Fruit fly (Drosophila melanogaster) whole organism, embryonic: Measurements from ENCODE around the gene CG11839.
A peak's percentile ranks its signal among the peaks of the same experiment; 100 is the strongest.

Source experiments
- Atf-2 ChIP-seq: fragments of 200-800 bp; sonication (Bioruptor generic); optimal IDR thresholded peaks from 2 replicates; lab custom pipeline; 2016; ENCODE audit warnings: missing biosample characterization, missing genetic modification characterization
- B-H1 ChIP-seq: fragments of 200-800 bp; sonication (Bioruptor generic); IDR thresholded peaks from 3 replicates; pipeline ENCODE4 v1.3.6; 2022; ENCODE audit warnings: missing biosample characterization, missing genetic modification characterization
- CG10274 ChIP-seq: fragments of 200-800 bp; sonication (Bioruptor generic); optimal IDR thresholded peaks from 3 replicates; lab custom pipeline; 2017; ENCODE audit warnings: missing biosample characterization, mild to moderate bottlenecking, missing genetic modification characterization
- CG10565 ChIP-seq: fragments of 200-800 bp; sonication (Bioruptor generic); optimal IDR thresholded peaks from 3 replicates; lab custom pipeline; 2016; ENCODE audit warnings: missing biosample characterization, mild to moderate bottlenecking, missing genetic modification characterization
- CG10654 ChIP-seq: fragments of 200-800 bp; sonication (Bioruptor generic); optimal IDR thresholded peaks from 2 replicates; lab custom pipeline; 2016; ENCODE audit warnings: missing biosample characterization, missing genetic modification characterization
- CG12155 ChIP-seq: fragments of 200-800 bp; sonication (Bioruptor generic); optimal IDR thresholded peaks from 3 replicates; lab custom pipeline; 2016; ENCODE audit warnings: missing biosample characterization, missing genetic modification characterization
- CG12659 ChIP-seq: fragments of 200-800 bp; sonication (Bioruptor generic); optimal IDR thresholded peaks from 3 replicates; lab custom pipeline; 2017; ENCODE audit warnings: mild to moderate bottlenecking, missing biosample characterization, missing genetic modification reagents, missing genetic modification characterization
- CG14050 ChIP-seq: fragments of 200-800 bp; sonication (Bioruptor generic); IDR thresholded peaks from 3 replicates; pipeline ENCODE4 v1.3.6; 2022; ENCODE audit warnings: missing biosample characterization, missing genetic modification characterization
- CG14710 ChIP-seq: fragments of 200-800 bp; sonication (Bioruptor generic); optimal IDR thresholded peaks from 3 replicates; lab custom pipeline; 2019; ENCODE audit warnings: missing biosample characterization, mild to moderate bottlenecking, missing genetic modification characterization, moderate library complexity
- CG14965 ChIP-seq: fragments of 200-800 bp; sonication (Bioruptor generic); optimal IDR thresholded peaks from 2 replicates; lab custom pipeline; 2016; ENCODE audit warnings: missing biosample characterization, missing genetic modification characterization, borderline replicate concordance
- CG15601 ChIP-seq: fragments of 200-800 bp; sonication (Bioruptor generic); optimal IDR thresholded peaks from 3 replicates; lab custom pipeline; 2019; ENCODE audit warnings: missing biosample characterization, mild to moderate bottlenecking, missing genetic modification characterization, moderate library complexity
- CG16813 ChIP-seq: fragments of 200-800 bp; sonication (Bioruptor generic); IDR thresholded peaks from 3 replicates; pipeline ENCODE4 v1.3.6; 2022; ENCODE audit warnings: missing biosample characterization, missing genetic modification characterization; ENCODE audit not compliant: partially characterized antibody
- CG2202 ChIP-seq: fragments of 200-800 bp; sonication (Bioruptor generic); optimal IDR thresholded peaks from 2 replicates; lab custom pipeline; 2018; ENCODE audit warnings: missing biosample characterization, mild to moderate bottlenecking, missing genetic modification characterization
- CG2712 ChIP-seq: fragments of 200-800 bp; optimal IDR thresholded peaks from 3 replicates; lab custom pipeline; 2019; ENCODE audit warnings: missing biosample characterization, mild to moderate bottlenecking, missing genetic modification characterization, moderate library complexity
- CG31224 ChIP-seq: fragments of 200-800 bp; sonication (Bioruptor generic); IDR thresholded peaks from 2 replicates; pipeline ENCODE4 v1.3.6; 2022; ENCODE audit warnings: missing biosample characterization, missing genetic modification characterization
- CG31441 ChIP-seq: fragments of 200-800 bp; sonication (Bioruptor generic); IDR thresholded peaks from 2 replicates; pipeline ENCODE4 v1.3.6; 2022; ENCODE audit warnings: missing biosample characterization, missing genetic modification characterization
- CG6791 ChIP-seq: fragments of 200-800 bp; sonication (Bioruptor generic); IDR thresholded peaks from 3 replicates; pipeline ENCODE4 v1.3.6; 2022; ENCODE audit warnings: missing biosample characterization, missing genetic modification characterization; ENCODE audit not compliant: partially characterized antibody
- CG7963 ChIP-seq: fragments of 200-800 bp; sonication (Bioruptor generic); IDR thresholded peaks from 3 replicates; pipeline ENCODE4 v1.3.6; 2022; ENCODE audit warnings: missing biosample characterization, missing genetic modification characterization; ENCODE audit not compliant: partially characterized antibody
- CG8281 ChIP-seq: fragments of 200-800 bp; sonication (Bioruptor generic); optimal IDR thresholded peaks from 2 replicates; lab custom pipeline; 2018; ENCODE audit warnings: missing biosample characterization, mild to moderate bottlenecking, missing genetic modification characterization, moderate library complexity
- CG8944 ChIP-seq: fragments of 200-800 bp; sonication (Bioruptor generic); optimal IDR thresholded peaks from 3 replicates; lab custom pipeline; 2016; ENCODE audit warnings: missing biosample characterization, missing genetic modification characterization
- CG9727 ChIP-seq: fragments of 200-800 bp; sonication (Bioruptor generic); optimal IDR thresholded peaks from 3 replicates; lab custom pipeline; 2017; ENCODE audit warnings: missing biosample characterization, mild to moderate bottlenecking, missing genetic modification characterization
- Deaf1 ChIP-seq: fragments of 200-800 bp; optimal IDR thresholded peaks from 3 replicates; lab custom pipeline; 2019; ENCODE audit warnings: missing biosample characterization, mild to moderate bottlenecking, missing genetic modification characterization, moderate library complexity
- E2f2 ChIP-seq: fragments of 200-800 bp; sonication (Bioruptor generic); IDR thresholded peaks from 2 replicates; pipeline ENCODE4 v1.3.6; 2022; ENCODE audit warnings: missing biosample characterization, missing genetic modification characterization
- ERR ChIP-seq: fragments of 200-800 bp; sonication (Bioruptor generic); optimal IDR thresholded peaks from 2 replicates; lab custom pipeline; 2016; ENCODE audit warnings: missing biosample characterization, missing genetic modification characterization
- HLH4C ChIP-seq: fragments of 200-800 bp; sonication (Bioruptor generic); IDR thresholded peaks from 3 replicates; pipeline ENCODE4 v1.3.6; 2022; ENCODE audit warnings: missing biosample characterization, missing genetic modification characterization; ENCODE audit not compliant: partially characterized antibody
- Hr39 ChIP-seq: fragments of >200 bp; optimal IDR thresholded peaks from 2 replicates; lab custom pipeline; 2017
- Hr78 ChIP-seq, 2 experiments: fragments of 200-800 bp in 1 of 2; fragments of >200 bp in 1 of 2; sonication (Bioruptor generic) in 1 of 2; optimal IDR thresholded peaks; 2 replicates each; lab custom pipeline; 2017 to 2019; ENCODE audit warnings: missing biosample characterization in 2 of 2, missing genetic modification characterization in 2 of 2, mild to moderate bottlenecking in 1 of 2, moderate library complexity in 1 of 2
- Med ChIP-seq: fragments of 200-800 bp; sonication (Bioruptor generic); peaks from one replicate; lab custom pipeline; 2016; ENCODE audit warnings: missing biosample characterization, missing genetic modification characterization, mild to moderate bottlenecking, inconsistent platforms, moderate library complexity
- Mrtf ChIP-seq: fragments of 200-800 bp; sonication (Bioruptor generic); IDR thresholded peaks from 3 replicates; pipeline ENCODE4 v1.3.6; 2022; ENCODE audit warnings: missing biosample characterization, missing genetic modification characterization
- NfI ChIP-seq: fragments of 200-800 bp; sonication (Bioruptor generic); optimal IDR thresholded peaks from 3 replicates; lab custom pipeline; 2018; ENCODE audit warnings: missing biosample characterization, mild to moderate bottlenecking, missing genetic modification characterization, moderate library complexity
- Optix ChIP-seq: fragments of 200-800 bp; sonication (Bioruptor generic); IDR thresholded peaks from 3 replicates; pipeline ENCODE4 v1.3.6; 2022; ENCODE audit warnings: missing biosample characterization, missing genetic modification characterization
- PHDP ChIP-seq: fragments of 200-800 bp; sonication (Bioruptor generic); optimal IDR thresholded peaks from 3 replicates; lab custom pipeline; 2018; ENCODE audit warnings: missing biosample characterization, mild to moderate bottlenecking, missing genetic modification characterization, moderate library complexity
- Scr ChIP-seq: fragments of 200-800 bp; sonication (Bioruptor generic); IDR thresholded peaks from 2 replicates; pipeline ENCODE4 v1.3.6; 2022; ENCODE audit warnings: missing biosample characterization, missing genetic modification characterization; ENCODE audit not compliant: partially characterized antibody
- Spps ChIP-seq: fragments of 200-800 bp; sonication (Bioruptor generic); optimal IDR thresholded peaks from 2 replicates; lab custom pipeline; 2018; ENCODE audit warnings: missing biosample characterization, mild to moderate bottlenecking, missing genetic modification characterization
- YL-1 ChIP-seq: fragments of 200-800 bp; sonication (Bioruptor generic); optimal IDR thresholded peaks from 3 replicates; lab custom pipeline; 2017; ENCODE audit warnings: missing biosample characterization, mild to moderate bottlenecking, missing genetic modification characterization
- ato ChIP-seq: fragments of 200-800 bp; sonication (Bioruptor generic); IDR thresholded peaks from 2 replicates; pipeline ENCODE4 v1.3.6; 2022; ENCODE audit warnings: missing biosample characterization, missing genetic modification characterization; ENCODE audit not compliant: partially characterized antibody
- az2 ChIP-seq: fragments of 200-800 bp; sonication (Bioruptor generic); optimal IDR thresholded peaks from 3 replicates; lab custom pipeline; 2016; ENCODE audit warnings: missing biosample characterization, missing genetic modification characterization
- crol ChIP-seq: fragments of 200-800 bp; sonication (Bioruptor generic); IDR thresholded peaks from 2 replicates; pipeline ENCODE4 v1.3.6; 2022; ENCODE audit warnings: missing biosample characterization, missing genetic modification characterization
- en ChIP-seq: fragments of 200-800 bp; sonication (Bioruptor generic); optimal IDR thresholded peaks from 2 replicates; lab custom pipeline; 2016; ENCODE audit warnings: missing biosample characterization, missing genetic modification characterization
- ewg ChIP-seq: fragments of 200-800 bp; sonication (Bioruptor generic); optimal IDR thresholded peaks from 3 replicates; lab custom pipeline; 2017; ENCODE audit warnings: mild to moderate bottlenecking, missing biosample characterization, missing genetic modification reagents, missing genetic modification characterization
- fd3F ChIP-seq: fragments of 200-800 bp; sonication (Bioruptor generic); optimal IDR thresholded peaks from 2 replicates; lab custom pipeline; 2018; ENCODE audit warnings: missing biosample characterization, mild to moderate bottlenecking, missing genetic modification characterization, moderate library complexity
- hkb ChIP-seq, 2 experiments: fragments of 200-800 bp in 1 of 2; fragments of >200 bp in 1 of 2; sonication (Bioruptor generic) in 1 of 2; IDR thresholded peaks in 1 of 2; optimal IDR thresholded peaks in 1 of 2; 2 replicates each; pipeline versions ENCODE4 v1.3.6 to Lab custom; 2017 to 2022; ENCODE audit warnings: missing biosample characterization in 1 of 2, missing genetic modification characterization in 1 of 2
- kay ChIP-seq: fragments of 200-800 bp; sonication (Bioruptor generic); optimal IDR thresholded peaks from 2 replicates; lab custom pipeline; 2016; ENCODE audit warnings: missing biosample characterization, missing genetic modification characterization
- peb ChIP-seq: fragments of 200-800 bp; sonication (Bioruptor generic); IDR thresholded peaks from 2 replicates; pipeline ENCODE4 v1.3.6; 2022; ENCODE audit warnings: missing biosample characterization, missing genetic modification characterization
- slbo ChIP-seq: fragments of 200-800 bp; sonication (Bioruptor generic); IDR thresholded peaks from 2 replicates; pipeline ENCODE4 v1.3.6; 2022; ENCODE audit warnings: missing biosample characterization, missing genetic modification characterization
- tin ChIP-seq: fragments of 200-800 bp; sonication (Bioruptor generic); optimal IDR thresholded peaks from 3 replicates; lab custom pipeline; 2016; ENCODE audit warnings: missing biosample characterization, missing genetic modification characterization
- tna ChIP-seq: fragments of 200-800 bp; sonication (Bioruptor generic); IDR thresholded peaks from 2 replicates; pipeline ENCODE4 v1.3.6; 2022; ENCODE audit warnings: missing biosample characterization, missing genetic modification characterization; ENCODE audit not compliant: partially characterized antibody
- trh ChIP-seq: fragments of 200-800 bp; sonication (Bioruptor generic); optimal IDR thresholded peaks from 2 replicates; lab custom pipeline; 2016; ENCODE audit warnings: missing biosample characterization, missing genetic modification characterization
- vnd ChIP-seq: fragments of 200-800 bp; sonication (Bioruptor generic); IDR thresholded peaks from 3 replicates; pipeline ENCODE4 v1.3.6; 2022; ENCODE audit warnings: missing biosample characterization, missing genetic modification characterization; ENCODE audit not compliant: partially characterized antibody
- zfh1 ChIP-seq: fragments of 200-800 bp; sonication (Bioruptor generic); IDR thresholded peaks from 3 replicates; pipeline ENCODE4 v1.3.6; 2022; ENCODE audit warnings: missing biosample characterization, missing genetic modification characterization

Gene CG11839

DNA sequence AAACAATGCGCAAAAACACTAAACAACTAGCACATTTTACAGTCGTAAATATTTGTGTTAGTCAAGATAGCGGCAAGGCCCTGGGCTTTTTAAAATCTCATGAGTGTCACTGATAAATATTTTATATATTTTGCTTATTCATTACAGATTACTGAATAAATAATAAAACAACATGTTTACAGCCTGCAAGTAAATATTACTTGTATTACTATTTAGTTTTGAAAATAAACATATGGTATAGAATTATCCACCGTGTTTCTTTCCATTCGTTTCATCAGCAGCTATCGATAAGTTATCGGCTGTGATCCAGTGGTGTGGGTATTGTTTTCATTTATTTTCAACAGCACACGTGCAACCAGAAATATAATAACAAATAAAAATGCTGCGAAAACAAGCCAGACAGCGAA lies 4.8 kb downstream of the CG11839 start, which contains the start of the genes shams and CG11920 (continued):
- TF ChIP-seq CG31441 (no peak), CG8281 (tag; lab: Kevin White, UChicago) (no peak), vnd (GFP tag; lab: Robert Waterston, UW) (peak; percentile 52; the same call in 1 of the 3 replicates), CG16813 (GFP tag; lab: Robert Waterston, UW) (peak; percentile 58; the same call in 2 of the 3 replicates), hkb (optimal IDR thresholded peaks at IDR 0.05; lab: Kevin White, UChicago) (no peak), hkb (GFP tag; IDR thresholded peaks at IDR 0.05; lab: Robert Waterston, UW) (no peak), trh (no peak), Mrtf (no peak), fd3F (GFP tag; lab: Kevin White, UChicago) (no peak), NfI (GFP tag; lab: Kevin White, UChicago) (no peak), ato (GFP tag; lab: Robert Waterston, UW) (peak; percentile 57; the same call in 1 of the 2 replicates), Hr39 (no peak), Hr78 (GFP tag; optimal IDR thresholded peaks at IDR 0.05; lab: Kevin White, UChicago) (no peak), E2f2 (GFP tag; lab: Robert Waterston, UW) (peak; percentile 45; the same call in 1 of the 2 replicates), CG8944 (GFP tag; lab: Kevin White, UChicago) (no peak), Scr (GFP tag; lab: Robert Waterston, UW) (peak; percentile 66), CG6791 (GFP tag; lab: Robert Waterston, UW) (0 out of 3 replicates have a peak, but pooled peaks have one; percentile 39), CG14050 (GFP tag; lab: Robert Waterston, UW) (no peak), CG2202 (no peak), az2 (GFP tag; lab: Kevin White, UChicago) (peak; percentile 2), tna (GFP tag; lab: Robert Waterston, UW) (0 out of 2 replicates have a peak, but pooled peaks have one; percentile 37), PHDP (peak; percentile 3), CG9727 (no peak), ewg (GFP tag; lab: Kevin White, UChicago) (no peak), CG14710 (tag; lab: Kevin White, UChicago) (peak; percentile 63), CG15601 (tag; lab: Kevin White, UChicago) (peak; percentile 42), crol (no peak), tin (no peak), Spps (peak; percentile 3), Optix (GFP tag; lab: Robert Waterston, UW) (no peak), CG7963 (peak; percentile 39; the same call in 1 of the 3 replicates), CG10274 (GFP tag; lab: Kevin White, UChicago) (no peak), Med (GFP tag; lab: Kevin White, UChicago) (peak; percentile 79), slbo (GFP tag; lab: Robert Waterston, UW) (no peak; the same call in 1 of the 2 replicates), en (GFP tag; lab: Kevin White, UChicago) (no peak), CG2712 (tag; lab: Kevin White, UChicago) (peak; percentile 58), ERR (no peak), CG10565 (no peak), Deaf1 (tag; lab: Kevin White, UChicago) (no peak), CG31224 (GFP tag; lab: Robert Waterston, UW) (no peak), peb (GFP tag; lab: Robert Waterston, UW) (no peak), HLH4C (GFP tag; lab: Robert Waterston, UW) (peak; percentile 67), Atf-2 (GFP tag; lab: Kevin White, UChicago) (no peak), YL-1 (peak; percentile 82), B-H1 (no peak), CG12155 (GFP tag; lab: Kevin White, UChicago) (peak; percentile 26), CG12659 (GFP tag; lab: Kevin White, UChicago) (peak; percentile 54), kay (GFP tag; lab: Kevin White, UChicago) (no peak), CG10654 (GFP tag; lab: Kevin White, UChicago) (peak; percentile 2), zfh1 (GFP tag; lab: Robert Waterston, UW) (no peak), CG14965 (GFP tag; lab: Kevin White, UChicago) (no peak)
